Fruit fly (Drosophila melanogaster): Measurements from ENCODE around the gene Nrd1.

DNA sequence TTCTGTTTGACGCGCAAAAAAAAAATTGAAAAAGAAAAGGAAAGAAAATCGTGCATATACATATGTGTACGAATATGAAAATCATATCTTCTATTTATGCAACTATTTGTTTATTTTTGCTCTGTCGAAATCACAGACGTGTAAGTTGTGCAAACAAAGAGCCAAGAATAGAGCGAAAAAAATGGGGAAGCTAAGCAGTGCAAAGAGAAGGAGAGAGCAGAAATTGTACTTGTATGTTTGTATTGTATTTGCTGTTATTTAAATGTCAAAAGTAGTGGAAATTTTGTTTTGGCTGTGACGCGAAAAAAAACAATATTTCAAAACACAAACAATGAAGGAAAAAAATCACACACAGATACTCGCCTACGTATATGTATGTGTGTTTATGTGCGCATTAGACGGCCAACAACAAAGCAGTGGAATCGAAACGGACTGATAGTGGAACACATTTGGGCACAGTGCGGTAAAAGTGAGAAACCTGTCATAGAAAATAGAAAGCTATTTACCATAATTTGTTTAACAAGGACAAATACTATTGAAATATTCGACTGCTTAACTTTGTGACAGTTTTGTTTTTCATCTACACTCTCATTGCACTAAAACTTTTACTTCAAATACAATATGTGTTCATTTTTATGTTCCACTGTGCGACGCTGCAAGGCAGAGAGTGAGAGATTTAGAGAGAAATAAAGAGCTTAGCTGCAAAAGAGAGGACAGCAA, 50.5 kb downstream of the Nrd1 start:
- TF ChIP-seq CTCF (optimal IDR thresholded peaks at IDR 0.05) (no peak), CG8478 (optimal IDR thresholded peaks at IDR 0.05) (no peak)
